Worm (Caenorhabditis elegans) whole organism, L4 larva: ENCODE data around the gene unc-31.

Experiments
- R02D3.7 ChIP-seq: fragments of 150-350 bp; sonication (generic microtip); optimal IDR thresholded peaks from 3 replicates; lab custom pipeline; 2014; ENCODE audit warnings: missing biosample characterization, missing genetic modification characterization
- ceh-28 ChIP-seq: fragments of 150-350 bp; optimal IDR thresholded peaks from 2 replicates; lab custom pipeline; 2014; ENCODE audit warnings: missing biosample characterization, missing genetic modification reagents, missing genetic modification characterization
- daf-16 ChIP-seq, 3 experiments: sonication (generic microtip); optimal IDR thresholded peaks; 2 replicates each; lab custom pipeline; 2016 to 2017; ENCODE audit warnings: missing genetic modification characterization in 3 of 3, missing genetic modification reagents in 3 of 3, mild to moderate bottlenecking in 2 of 3, missing compliant biosample characterization in 2 of 3, missing biosample characterization in 1 of 3, moderate library complexity in 1 of 3
- dpl-1 ChIP-seq: fragments of 150-350 bp; optimal IDR thresholded peaks from 2 replicates; lab custom pipeline; 2014; ENCODE audit warnings: missing biosample characterization, missing genetic modification reagents, missing genetic modification characterization
- egl-27 ChIP-seq: sonication (generic microtip); optimal IDR thresholded peaks from 3 replicates; lab custom pipeline; 2017; ENCODE audit warnings: missing biosample characterization, missing genetic modification reagents, missing genetic modification characterization
- lin-13 ChIP-seq: fragments of 150-350 bp; optimal IDR thresholded peaks from 2 replicates; lab custom pipeline; 2014; ENCODE audit warnings: missing biosample characterization, missing genetic modification reagents, missing genetic modification characterization
- lin-29 ChIP-seq: fragments of 200-800 bp; sonication (Bioruptor generic); IDR thresholded peaks from 2 replicates; pipeline ENCODE4 v1.3.6; 2022; ENCODE audit warnings: missing genetic modification reagents, missing genetic modification characterization, missing compliant biosample characterization
- lsy-2 ChIP-seq, 2 experiments: fragments of 150-350 bp in 1 of 2; sonication (generic microtip) in 1 of 2; optimal IDR thresholded peaks; 2 replicates each; lab custom pipeline; 2014 to 2017; ENCODE audit warnings: missing biosample characterization in 2 of 2, missing genetic modification characterization in 2 of 2
- mep-1 ChIP-seq: fragments of 150-350 bp; sonication (generic microtip); optimal IDR thresholded peaks from 3 replicates; lab custom pipeline; 2014; ENCODE audit warnings: missing biosample characterization, missing genetic modification characterization
- nhr-11 ChIP-seq: fragments of 150-350 bp; optimal IDR thresholded peaks from 2 replicates; lab custom pipeline; 2014; ENCODE audit warnings: missing biosample characterization, missing genetic modification characterization
- nhr-237 ChIP-seq: sonication (generic microtip); optimal IDR thresholded peaks from 2 replicates; lab custom pipeline; 2017; ENCODE audit warnings: missing biosample characterization, missing genetic modification characterization
- nhr-77 ChIP-seq: fragments of 150-350 bp; optimal IDR thresholded peaks from 2 replicates; lab custom pipeline; 2014; ENCODE audit warnings: missing biosample characterization, missing genetic modification characterization
- snpc-4 ChIP-seq: fragments of 150-350 bp; optimal IDR thresholded peaks from 2 replicates; lab custom pipeline; 2014; ENCODE audit warnings: missing biosample characterization, missing genetic modification characterization
- unc-39 ChIP-seq: sonication (generic microtip); optimal IDR thresholded peaks from 2 replicates; lab custom pipeline; 2017; ENCODE audit warnings: missing biosample characterization, missing genetic modification characterization

- no peak for TF ChIP-seq nhr-11 (tag; lab: Kevin White, UChicago)
- no peak for TF ChIP-seq nhr-237 (tag; lab: Kevin White, UChicago)
- TF ChIP-seq R02D3.7 (tag; lab: Kevin White, UChicago), result no peak
- no peak for TF ChIP-seq unc-39 (tag; lab: Kevin White, UChicago)
- TF ChIP-seq egl-27 (tag; lab: Kevin White, UChicago), result no peak
- TF ChIP-seq ceh-28, result no peak
- TF ChIP-seq lin-29, result no peak
- TF ChIP-seq lsy-2 (tag; optimal IDR thresholded peaks at IDR 0.05; lab: Kevin White, UChicago), result no peak
- TF ChIP-seq daf-16 (GFP tag; optimal IDR thresholded peaks at IDR 0.05; lab: Kevin White, UChicago), result no peak
- no peak for TF ChIP-seq daf-16 (tag; optimal IDR thresholded peaks at IDR 0.05; lab: Kevin White, UChicago)
- no peak for TF ChIP-seq dpl-1 (GFP tag; lab: Kevin White, UChicago)
- TF ChIP-seq nhr-77 (tag; lab: Kevin White, UChicago), result no peak
- TF ChIP-seq lin-13, result no peak
- TF ChIP-seq snpc-4, result no peak
- no peak for TF ChIP-seq mep-1 (tag; lab: Kevin White, UChicago)
These were observed 61.7 kb downstream of the unc-31 start for ce11 chrIV:12835363-12835762.
